Worm (Caenorhabditis elegans) whole organism, young adult: ENCODE data around the gene asp-7.

Experiments used
- B0019.2 ChIP-seq: fragments of 200-800 bp; sonication (Bioruptor generic); conservative IDR thresholded peaks from 2 replicates; pipeline ENCODE4 v1.3.6; 2022; ENCODE audit warnings: missing genetic modification reagents, missing genetic modification characterization, missing compliant biosample characterization
- D2030.7 ChIP-seq: fragments of 200-800 bp; sonication (Bioruptor generic); IDR thresholded peaks from 2 replicates; pipeline ENCODE4 v1.3.6; 2022; ENCODE audit warnings: missing genetic modification reagents, missing genetic modification characterization, missing compliant biosample characterization
- F10E7.11 ChIP-seq: sonication (generic microtip); optimal IDR thresholded peaks from 2 replicates; lab custom pipeline; 2017; ENCODE audit warnings: mild to moderate bottlenecking, missing genetic modification characterization, moderate library complexity, missing compliant biosample characterization
- F22D6.2 ChIP-seq: sonication (generic microtip); optimal IDR thresholded peaks from 2 replicates; lab custom pipeline; 2016; ENCODE audit warnings: mild to moderate bottlenecking, missing genetic modification characterization, missing compliant biosample characterization
- F39B2.1 ChIP-seq: fragments of 200-800 bp; sonication (Bioruptor generic); IDR thresholded peaks from 2 replicates; pipeline ENCODE4 v1.3.6; 2022; ENCODE audit warnings: missing genetic modification reagents, missing genetic modification characterization, missing compliant biosample characterization
- F52B5.7 ChIP-seq: sonication (generic microtip); optimal IDR thresholded peaks from 2 replicates; lab custom pipeline; 2016; ENCODE audit warnings: mild to moderate bottlenecking, missing genetic modification characterization, missing compliant biosample characterization
- F55B11.4 ChIP-seq: sonication (generic microtip); optimal IDR thresholded peaks from 2 replicates; lab custom pipeline; 2016; ENCODE audit warnings: missing compliant biosample characterization, missing genetic modification characterization, borderline replicate concordance; ENCODE audit not compliant: insufficient read depth
- T26A5.8 ChIP-seq: sonication (generic microtip); optimal IDR thresholded peaks from 2 replicates; lab custom pipeline; 2016; ENCODE audit warnings: missing genetic modification characterization, missing compliant biosample characterization
- Y53G8AR.9 ChIP-seq: fragments of 200-800 bp; sonication (Bioruptor generic); conservative IDR thresholded peaks from 2 replicates; pipeline ENCODE4 v1.3.6; 2022; ENCODE audit warnings: missing genetic modification reagents, missing genetic modification characterization, missing compliant biosample characterization
- Y95B8A.8 ChIP-seq: fragments of 200-800 bp; sonication (Bioruptor generic); IDR thresholded peaks from 2 replicates; pipeline ENCODE4 v1.3.6; 2022; ENCODE audit warnings: missing genetic modification reagents, missing genetic modification characterization, missing compliant biosample characterization
- attf-6 ChIP-seq: fragments of 200-800 bp; sonication (Bioruptor generic); IDR thresholded peaks from 2 replicates; pipeline ENCODE4 v1.3.6; 2022; ENCODE audit warnings: missing genetic modification reagents, missing genetic modification characterization, missing compliant biosample characterization
- cebp-2 ChIP-seq: fragments of 200-800 bp; sonication (Bioruptor generic); IDR thresholded peaks from 2 replicates; pipeline ENCODE4 v1.3.6; 2022; ENCODE audit warnings: missing genetic modification characterization, missing compliant biosample characterization
- ceh-100 ChIP-seq: fragments of 200-800 bp; sonication (Bioruptor generic); IDR thresholded peaks from 2 replicates; pipeline ENCODE4 v1.3.6; 2022; ENCODE audit warnings: missing genetic modification reagents, missing genetic modification characterization, missing compliant biosample characterization
- ceh-79 ChIP-seq: sonication (generic microtip); optimal IDR thresholded peaks from 2 replicates; lab custom pipeline; 2017; ENCODE audit warnings: mild to moderate bottlenecking, missing genetic modification characterization, missing compliant biosample characterization
- chd-7 ChIP-seq: sonication (generic microtip); optimal IDR thresholded peaks from 2 replicates; lab custom pipeline; 2016; ENCODE audit warnings: mild to moderate bottlenecking, missing genetic modification characterization, moderate library complexity, missing compliant biosample characterization
- egl-18 ChIP-seq: fragments of 200-800 bp; sonication (Bioruptor generic); IDR thresholded peaks from 2 replicates; pipeline ENCODE4 v1.3.6; 2022; ENCODE audit warnings: missing genetic modification reagents, missing genetic modification characterization, missing compliant biosample characterization
- egl-44 ChIP-seq: fragments of 200-800 bp; sonication (Bioruptor generic); IDR thresholded peaks from 2 replicates; pipeline ENCODE4 v1.3.6; 2022; ENCODE audit warnings: missing genetic modification reagents, missing genetic modification characterization, missing compliant biosample characterization
- egrh-3 ChIP-seq: fragments of 200-800 bp; sonication (Bioruptor generic); IDR thresholded peaks from 2 replicates; pipeline ENCODE4 v1.3.6; 2022; ENCODE audit warnings: missing genetic modification reagents, missing genetic modification characterization, missing compliant biosample characterization
- gei-17 ChIP-seq: fragments of 200-800 bp; sonication (Bioruptor generic); optimal IDR thresholded peaks from 2 replicates; lab custom pipeline; 2018; ENCODE audit warnings: mild to moderate bottlenecking, missing genetic modification characterization, missing compliant biosample characterization
- hlh-12 ChIP-seq: sonication (generic microtip); optimal IDR thresholded peaks from 2 replicates; lab custom pipeline; 2016; ENCODE audit warnings: missing genetic modification characterization, missing compliant biosample characterization
- hrde-1 ChIP-seq: sonication (generic microtip); optimal IDR thresholded peaks from 2 replicates; lab custom pipeline; 2016; ENCODE audit warnings: missing genetic modification characterization, mild to moderate bottlenecking, missing compliant biosample characterization, moderate library complexity, missing genotype, missing genetic modification reagents, borderline replicate concordance
- let-526 ChIP-seq: fragments of 200-800 bp; sonication (Bioruptor generic); IDR thresholded peaks from 2 replicates; pipeline ENCODE4 v1.3.6; 2022; ENCODE audit warnings: missing genetic modification reagents, missing genetic modification characterization, missing compliant biosample characterization
- lsy-27 ChIP-seq: sonication (generic microtip); optimal IDR thresholded peaks from 2 replicates; lab custom pipeline; 2017; ENCODE audit warnings: missing genetic modification characterization, mild to moderate bottlenecking, missing compliant biosample characterization, antibody characterized with exemption, missing genotype, borderline replicate concordance; ENCODE audit not compliant: insufficient read depth
- madf-10 ChIP-seq: sonication (generic microtip); optimal IDR thresholded peaks from 2 replicates; lab custom pipeline; 2016; ENCODE audit warnings: mild to moderate bottlenecking, missing genetic modification characterization, missing compliant biosample characterization
- madf-3 ChIP-seq: fragments of 200-800 bp; sonication (Bioruptor generic); IDR thresholded peaks from 2 replicates; pipeline ENCODE4 v1.3.6; 2022; ENCODE audit warnings: missing genetic modification reagents, missing genetic modification characterization, missing compliant biosample characterization
- madf-8 ChIP-seq: fragments of 200-800 bp; sonication (Bioruptor generic); conservative IDR thresholded peaks from 2 replicates; pipeline ENCODE4 v1.3.6; 2022; ENCODE audit warnings: missing genetic modification reagents, missing genetic modification characterization, missing compliant biosample characterization
- mel-28 ChIP-seq: sonication (generic microtip); optimal IDR thresholded peaks from 2 replicates; lab custom pipeline; 2016; ENCODE audit warnings: borderline replicate concordance, mild to moderate bottlenecking, missing genetic modification characterization, missing compliant biosample characterization
- mes-4 ChIP-seq: sonication (generic microtip); optimal IDR thresholded peaks from 2 replicates; lab custom pipeline; 2016; ENCODE audit warnings: missing genotype, missing genetic modification characterization, missing compliant biosample characterization
- nhr-27 ChIP-seq: fragments of 200-800 bp; sonication (Bioruptor generic); optimal IDR thresholded peaks from 2 replicates; lab custom pipeline; 2018; ENCODE audit warnings: mild to moderate bottlenecking, missing genetic modification characterization, moderate library complexity, missing compliant biosample characterization
- nhr-80 ChIP-seq: sonication (generic microtip); optimal IDR thresholded peaks from 2 replicates; lab custom pipeline; 2016; ENCODE audit warnings: missing genetic modification characterization, missing compliant biosample characterization
- nhr-90 ChIP-seq: sonication (generic microtip); optimal IDR thresholded peaks from 2 replicates; lab custom pipeline; 2016; ENCODE audit warnings: missing genotype, mild to moderate bottlenecking, missing genetic modification characterization, missing compliant biosample characterization
- pha-4 ChIP-seq: fragments of 150-350 bp; sonication (generic microtip); optimal IDR thresholded peaks from 2 replicates; lab custom pipeline; 2014; ENCODE audit warnings: missing biosample characterization, missing genetic modification reagents, missing genetic modification characterization
- rec-8 ChIP-seq, 2 experiments: sonication (generic microtip); optimal IDR thresholded peaks; 2 replicates each; lab custom pipeline; 2016; ENCODE audit warnings: mild to moderate bottlenecking in 2 of 2, missing genetic modification characterization in 2 of 2, missing genetic modification reagents in 2 of 2, missing genotype in 2 of 2, missing biosample characterization in 1 of 2, missing compliant biosample characterization in 1 of 2, moderate library complexity in 1 of 2
- snpc-4 ChIP-seq, 5 experiments: fragments of 150-350 bp in 1 of 5; sonication (generic microtip) in 4 of 5; optimal IDR thresholded peaks; 2 replicates each; lab custom pipeline; 2014 to 2018; ENCODE audit warnings: missing genetic modification characterization in 5 of 5, missing biosample characterization in 3 of 5, antibody characterized with exemption in 2 of 5, mild to moderate bottlenecking in 2 of 5, missing compliant biosample characterization in 2 of 5, missing genotype in 2 of 5, moderate library complexity in 2 of 5, missing genetic modification reagents in 1 of 5
- sptf-2 ChIP-seq: fragments of 200-800 bp; sonication (Bioruptor generic); optimal IDR thresholded peaks from 2 replicates; lab custom pipeline; 2018; ENCODE audit warnings: mild to moderate bottlenecking, missing genetic modification characterization, missing compliant biosample characterization
- tbp1 ChIP-seq: fragments of 200-800 bp; sonication (Bioruptor generic); optimal IDR thresholded peaks from 2 replicates; lab custom pipeline; 2018; ENCODE audit warnings: mild to moderate bottlenecking, missing genetic modification characterization, missing compliant biosample characterization
- tbx-9 ChIP-seq: sonication (generic microtip); optimal IDR thresholded peaks from 2 replicates; lab custom pipeline; 2016; ENCODE audit warnings: borderline replicate concordance, missing genetic modification characterization, inconsistent platforms, missing compliant biosample characterization
- unc-130 ChIP-seq: sonication (generic microtip); optimal IDR thresholded peaks from 2 replicates; lab custom pipeline; 2016; ENCODE audit warnings: missing genetic modification reagents, missing genetic modification characterization, missing compliant biosample characterization
- ztf-22 ChIP-seq: fragments of 200-800 bp; sonication (Bioruptor generic); optimal IDR thresholded peaks from 2 replicates; lab custom pipeline; 2018; ENCODE audit warnings: mild to moderate bottlenecking, missing genetic modification characterization, moderate library complexity, missing compliant biosample characterization
- ztf-28 ChIP-seq: fragments of 200-800 bp; sonication (Bioruptor generic); IDR thresholded peaks from 2 replicates; pipeline ENCODE4 v1.3.6; 2022; ENCODE audit warnings: missing genetic modification reagents, missing genetic modification characterization, missing compliant biosample characterization
- ztf-3 ChIP-seq: fragments of 200-800 bp; sonication (Bioruptor generic); optimal IDR thresholded peaks from 2 replicates; lab custom pipeline; 2018; ENCODE audit warnings: mild to moderate bottlenecking, missing genetic modification characterization, missing compliant biosample characterization
- ztf-6 ChIP-seq: fragments of 200-800 bp; sonication (Bioruptor generic); IDR thresholded peaks from 2 replicates; pipeline ENCODE4 v1.3.6; 2022; ENCODE audit warnings: missing genetic modification reagents, missing genetic modification characterization, missing compliant biosample characterization

The asp-7 gene

ce11 chrV:3034236-3034635, 6.2 kb downstream of the asp-7 start, which contains the start of gene srw-8:
TSS of gene srw-8 (minus strand) at chrV:3034336.
- TF ChIP-seq ceh-79 (tag; lab: Kevin White, UChicago) (no peak), madf-10 (no peak), B0019.2 (no peak), ztf-28 (GFP tag; lab: Robert Waterston, UW) (no peak), tbx-9 (tag; lab: Kevin White, UChicago) (no peak), ztf-6 (GFP tag; lab: Robert Waterston, UW) (no peak), nhr-80 (tag; lab: Kevin White, UChicago) (no peak), madf-8 (GFP tag; lab: Robert Waterston, UW) (no peak), mel-28 (no peak), ceh-100 (GFP tag; lab: Robert Waterston, UW) (no peak), hrde-1 (tag; lab: Kevin White, UChicago) (no peak), mes-4 (tag; lab: Kevin White, UChicago) (no peak), egrh-3 (GFP tag; lab: Robert Waterston, UW) (no peak), let-526 (GFP tag; lab: Robert Waterston, UW) (no peak), nhr-27 (no peak)

DNA sequence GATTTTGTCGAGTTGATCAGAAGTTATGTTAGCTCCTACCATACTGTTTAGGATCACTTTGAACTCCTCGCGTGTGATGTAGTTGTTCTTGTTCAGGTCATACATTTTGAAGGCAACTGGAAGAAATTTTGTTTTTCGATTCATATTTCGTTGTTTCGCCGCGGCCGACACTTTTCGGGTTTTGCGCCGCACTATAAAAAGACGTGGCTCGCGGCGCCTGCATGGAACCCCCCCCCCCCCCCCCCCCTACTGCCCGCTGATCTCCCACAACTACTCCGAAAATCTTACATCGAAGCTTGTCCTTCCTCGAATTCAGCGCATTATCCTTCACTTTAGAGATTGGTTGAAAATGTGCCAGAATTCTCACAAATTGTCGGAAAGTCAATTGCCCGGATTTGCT, 10.0 kb downstream of the asp-7 start:
- TF ChIP-seq unc-130 (no peak), egrh-3 (GFP tag; lab: Robert Waterston, UW) (peak; percentile 75; the same call in 1 of the 2 replicates), snpc-4 (GFP tag; optimal IDR thresholded peaks at IDR 0.05; lab: Kevin White, UChicago) (no peak), snpc-4 (tag; optimal IDR thresholded peaks at IDR 0.05; lab: Kevin White, UChicago) (peak in 1 of 4 experiments; percentile 22)

- TF ChIP-seq F22D6.2 (tag; lab: Kevin White, UChicago) (no peak), madf-3 (no peak), T26A5.8 (tag; lab: Kevin White, UChicago) (no peak), mes-4 (tag; lab: Kevin White, UChicago) (no peak)
These were observed 11.2 kb downstream of the asp-7 start, which contains the start of gene chpf-2 for ce11 chrV:3039282-3039681. TSS of gene chpf-2 (minus strand) at chrV:3039382.

ce11 chrV:3040930-3041329, 12.8 kb downstream of the asp-7 start:
- no peak for TF ChIP-seq cebp-2 (GFP tag; lab: Robert Waterston, UW)
- no peak for TF ChIP-seq F52B5.7 (tag; lab: Kevin White, UChicago)
- TF ChIP-seq attf-6 (GFP tag; lab: Robert Waterston, UW): no peak
- TF ChIP-seq madf-10: no peak
- no peak for TF ChIP-seq Y53G8AR.9 (GFP tag; lab: Robert Waterston, UW)
- TF ChIP-seq nhr-90 (tag; lab: Kevin White, UChicago): no peak
- TF ChIP-seq gei-17: no peak
- no peak for TF ChIP-seq ztf-3 (GFP tag; lab: Kevin White, UChicago)
- no peak for TF ChIP-seq F10E7.11 (tag; lab: Kevin White, UChicago)
- TF ChIP-seq F55B11.4 (tag; lab: Kevin White, UChicago): no peak
- TF ChIP-seq hlh-12 (tag; lab: Kevin White, UChicago): no peak
- TF ChIP-seq, all 124 proteins: peak for 0

DNA sequence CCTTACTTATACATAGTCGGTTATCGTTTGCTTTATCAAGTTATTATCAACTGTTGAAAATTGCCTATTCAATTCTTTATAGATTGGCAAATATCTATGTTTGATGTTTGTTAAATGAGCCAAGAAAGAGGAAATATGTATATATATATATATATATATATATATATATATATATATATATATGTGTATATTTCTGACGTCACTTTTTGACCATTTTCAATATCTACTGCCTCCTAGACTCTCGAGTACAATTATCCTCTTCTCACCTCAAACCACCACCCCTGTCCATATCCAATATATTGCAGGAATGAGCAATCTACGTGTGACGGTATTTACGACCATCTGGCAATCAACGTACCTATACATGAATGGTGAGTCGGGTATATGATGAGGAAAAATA, 16.8 kb downstream of the asp-7 start, which contains the start of gene F59D6.1:
TSS of gene F59D6.1 (plus strand) at position 301 of the 400 bp plus-strand sequence.
- TF ChIP-seq let-526 (GFP tag; lab: Robert Waterston, UW): no peak
- no peak for TF ChIP-seq ztf-22 (GFP tag; lab: Kevin White, UChicago)
- TF ChIP-seq egl-18: no peak
- TF ChIP-seq tbp1 (GFP tag; lab: Kevin White, UChicago): no peak
- TF ChIP-seq pha-4: no peak
- no peak for TF ChIP-seq D2030.7 (GFP tag; lab: Robert Waterston, UW)
- TF ChIP-seq egl-44: no peak
- no peak for TF ChIP-seq Y95B8A.8 (GFP tag; lab: Robert Waterston, UW)
- TF ChIP-seq lsy-27 (tag; lab: Kevin White, UChicago): no peak
- no peak for TF ChIP-seq snpc-4 (GFP tag; optimal IDR thresholded peaks at IDR 0.05; lab: Kevin White, UChicago)
- TF ChIP-seq snpc-4 (tag; optimal IDR thresholded peaks at IDR 0.05; lab: Kevin White, UChicago): no peak
- no peak for TF ChIP-seq sptf-2 (GFP tag; lab: Kevin White, UChicago)
- TF ChIP-seq nhr-80 (tag; lab: Kevin White, UChicago): no peak
- TF ChIP-seq F39B2.1 (GFP tag; lab: Robert Waterston, UW): no peak
- TF ChIP-seq chd-7 (tag; lab: Kevin White, UChicago): no peak
- no peak for TF ChIP-seq rec-8 (tag; optimal IDR thresholded peaks at IDR 0.05; lab: Kevin White, UChicago)
